Worm (Caenorhabditis elegans) whole organism, young adult: ENCODE data around the gene R04D3.2.

Experiments
- B0336.3 ChIP-seq: fragments of 200-800 bp; sonication (Bioruptor generic); IDR thresholded peaks from 2 replicates; pipeline ENCODE4 v1.3.6; 2022; ENCODE audit warnings: missing genetic modification characterization, missing compliant biosample characterization
- C06A6.2 ChIP-seq: fragments of 200-800 bp; sonication (Bioruptor generic); conservative IDR thresholded peaks from 2 replicates; pipeline ENCODE4 v1.3.6; 2022; ENCODE audit warnings: missing genetic modification characterization, missing compliant biosample characterization
- F10E7.11 ChIP-seq: sonication (generic microtip); optimal IDR thresholded peaks from 2 replicates; lab custom pipeline; 2017; ENCODE audit warnings: mild to moderate bottlenecking, missing genetic modification characterization, moderate library complexity, missing compliant biosample characterization
- F22D6.2 ChIP-seq: sonication (generic microtip); optimal IDR thresholded peaks from 2 replicates; lab custom pipeline; 2016; ENCODE audit warnings: mild to moderate bottlenecking, missing genetic modification characterization, missing compliant biosample characterization
- F52B5.7 ChIP-seq: sonication (generic microtip); optimal IDR thresholded peaks from 2 replicates; lab custom pipeline; 2016; ENCODE audit warnings: mild to moderate bottlenecking, missing genetic modification characterization, missing compliant biosample characterization
- K11D2.4 ChIP-seq: fragments of 200-800 bp; sonication (Bioruptor generic); IDR thresholded peaks from 2 replicates; pipeline ENCODE4 v1.3.6; 2022; ENCODE audit warnings: missing genetic modification reagents, missing genetic modification characterization, missing compliant biosample characterization
- K12H6.12 ChIP-seq: fragments of 200-800 bp; sonication (Bioruptor generic); optimal IDR thresholded peaks from 2 replicates; lab custom pipeline; 2018; ENCODE audit warnings: mild to moderate bottlenecking, missing genetic modification characterization, missing compliant biosample characterization
- T07F8.4 ChIP-seq: sonication (generic microtip); optimal IDR thresholded peaks from 2 replicates; lab custom pipeline; 2016; ENCODE audit warnings: mild to moderate bottlenecking, missing genetic modification characterization, moderate library complexity, missing compliant biosample characterization
- Y53G8AR.9 ChIP-seq: fragments of 200-800 bp; sonication (Bioruptor generic); conservative IDR thresholded peaks from 2 replicates; pipeline ENCODE4 v1.3.6; 2022; ENCODE audit warnings: missing genetic modification reagents, missing genetic modification characterization, missing compliant biosample characterization
- akir-1 ChIP-seq: fragments of 200-800 bp; sonication (Bioruptor generic); optimal IDR thresholded peaks from 2 replicates; lab custom pipeline; 2018; ENCODE audit warnings: mild to moderate bottlenecking, missing genetic modification characterization, moderate library complexity, missing compliant biosample characterization
- bed-1 ChIP-seq: fragments of 200-800 bp; sonication (Bioruptor generic); IDR thresholded peaks from 2 replicates; pipeline ENCODE4 v1.3.6; 2022; ENCODE audit warnings: missing genetic modification reagents, missing genetic modification characterization, missing compliant biosample characterization
- cebp-1 ChIP-seq, 2 experiments: fragments of 200-800 bp in 1 of 2; sonication (Bioruptor generic) in 1 of 2; sonication (generic microtip) in 1 of 2; IDR thresholded peaks in 1 of 2; optimal IDR thresholded peaks in 1 of 2; 2 replicates each; pipeline versions ENCODE4 v1.3.6 to Lab custom; 2017 to 2022; ENCODE audit warnings: missing compliant biosample characterization in 2 of 2, missing genetic modification characterization in 2 of 2, mild to moderate bottlenecking in 1 of 2, missing genetic modification reagents in 1 of 2, moderate library complexity in 1 of 2
- ceh-27 ChIP-seq: fragments of 200-800 bp; sonication (Bioruptor generic); optimal IDR thresholded peaks from 2 replicates; lab custom pipeline; 2018; ENCODE audit warnings: mild to moderate bottlenecking, missing genetic modification characterization, moderate library complexity, missing compliant biosample characterization
- ceh-58 ChIP-seq: fragments of 200-800 bp; sonication (Bioruptor generic); IDR thresholded peaks from 2 replicates; pipeline ENCODE4 v1.3.6; 2022; ENCODE audit warnings: missing genetic modification characterization, missing compliant biosample characterization
- dox-1 ChIP-seq: fragments of 200-800 bp; sonication (Bioruptor generic); IDR thresholded peaks from 2 replicates; pipeline ENCODE4 v1.3.6; 2022; ENCODE audit warnings: missing genetic modification reagents, missing genetic modification characterization, missing compliant biosample characterization
- dpff-1 ChIP-seq: sonication (generic microtip); optimal IDR thresholded peaks from 2 replicates; lab custom pipeline; 2017; ENCODE audit warnings: mild to moderate bottlenecking, missing genetic modification characterization, missing compliant biosample characterization
- efl-1 ChIP-seq: fragments of 150-350 bp; optimal IDR thresholded peaks from 2 replicates; lab custom pipeline; 2014; ENCODE audit warnings: missing biosample characterization, missing genetic modification reagents, missing genetic modification characterization
- egrh-3 ChIP-seq: fragments of 200-800 bp; sonication (Bioruptor generic); IDR thresholded peaks from 2 replicates; pipeline ENCODE4 v1.3.6; 2022; ENCODE audit warnings: missing genetic modification reagents, missing genetic modification characterization, missing compliant biosample characterization
- hlh-12 ChIP-seq: sonication (generic microtip); optimal IDR thresholded peaks from 2 replicates; lab custom pipeline; 2016; ENCODE audit warnings: missing genetic modification characterization, missing compliant biosample characterization
- hmg-20 ChIP-seq: fragments of 200-800 bp; sonication (Bioruptor generic); IDR thresholded peaks from 2 replicates; pipeline ENCODE4 v1.3.6; 2022; ENCODE audit warnings: missing genetic modification reagents, missing genetic modification characterization, missing compliant biosample characterization
- lag-1 ChIP-seq: fragments of 200-800 bp; sonication (Bioruptor generic); IDR thresholded peaks from 2 replicates; pipeline ENCODE4 v1.3.6; 2022; ENCODE audit warnings: missing genetic modification reagents, missing genetic modification characterization, missing compliant biosample characterization
- lin-35 ChIP-seq, 3 experiments: fragments of 150-350 bp in 2 of 3; sonication (generic microtip) in 1 of 3; optimal IDR thresholded peaks; 2 replicates each; lab custom pipeline; 2014 to 2018; ENCODE audit warnings: missing biosample characterization in 3 of 3, missing genetic modification characterization in 3 of 3, missing genetic modification reagents in 3 of 3
- mxl-1 ChIP-seq: sonication (generic microtip); optimal IDR thresholded peaks from 2 replicates; lab custom pipeline; 2016; ENCODE audit warnings: missing genetic modification characterization, missing compliant biosample characterization
- nfya-1 ChIP-seq: sonication (generic microtip); optimal IDR thresholded peaks from 2 replicates; lab custom pipeline; 2017; ENCODE audit warnings: antibody characterized with exemption, missing compliant biosample characterization, missing genetic modification characterization, borderline replicate concordance; ENCODE audit not compliant: insufficient read depth
- nfyb-1 ChIP-seq: fragments of 200-800 bp; sonication (Bioruptor generic); IDR thresholded peaks from 2 replicates; pipeline ENCODE4 v1.3.6; 2022; ENCODE audit warnings: missing genetic modification reagents, missing genetic modification characterization, missing compliant biosample characterization
- nhr-27 ChIP-seq: fragments of 200-800 bp; sonication (Bioruptor generic); optimal IDR thresholded peaks from 2 replicates; lab custom pipeline; 2018; ENCODE audit warnings: mild to moderate bottlenecking, missing genetic modification characterization, moderate library complexity, missing compliant biosample characterization
- nhr-80 ChIP-seq: sonication (generic microtip); optimal IDR thresholded peaks from 2 replicates; lab custom pipeline; 2016; ENCODE audit warnings: missing genetic modification characterization, missing compliant biosample characterization
- pbrm-1 ChIP-seq: fragments of 200-800 bp; sonication (Bioruptor generic); IDR thresholded peaks from 2 replicates; pipeline ENCODE4 v1.3.6; 2022; ENCODE audit warnings: missing genetic modification reagents, missing genetic modification characterization, missing compliant biosample characterization
- pha-4 ChIP-seq: fragments of 150-350 bp; sonication (generic microtip); optimal IDR thresholded peaks from 2 replicates; lab custom pipeline; 2014; ENCODE audit warnings: missing biosample characterization, missing genetic modification reagents, missing genetic modification characterization
- rec-8 ChIP-seq, 2 experiments: sonication (generic microtip); optimal IDR thresholded peaks; 2 replicates each; lab custom pipeline; 2016; ENCODE audit warnings: mild to moderate bottlenecking in 2 of 2, missing genetic modification characterization in 2 of 2, missing genetic modification reagents in 2 of 2, missing genotype in 2 of 2, missing biosample characterization in 1 of 2, missing compliant biosample characterization in 1 of 2, moderate library complexity in 1 of 2
- rpc-1 ChIP-seq, 2 experiments: fragments of 150-350 bp in 1 of 2; sonication (generic microtip) in 1 of 2; optimal IDR thresholded peaks; 2 replicates each; lab custom pipeline; 2014 to 2018; ENCODE audit warnings: missing biosample characterization in 1 of 2, missing genetic modification characterization in 1 of 2, missing genetic modification reagents in 1 of 2, missing genotype in 1 of 2
- snpc-3.4 ChIP-seq: sonication (generic microtip); optimal IDR thresholded peaks from 2 replicates; lab custom pipeline; 2017; ENCODE audit warnings: missing genetic modification characterization, mild to moderate bottlenecking, missing compliant biosample characterization, antibody characterized with exemption, moderate library complexity, missing genotype, missing genetic modification reagents
- tbx-9 ChIP-seq: sonication (generic microtip); optimal IDR thresholded peaks from 2 replicates; lab custom pipeline; 2016; ENCODE audit warnings: borderline replicate concordance, missing genetic modification characterization, inconsistent platforms, missing compliant biosample characterization
- unc-62 ChIP-seq: fragments of 150-350 bp; optimal IDR thresholded peaks from 2 replicates; lab custom pipeline; 2014; ENCODE audit warnings: missing biosample characterization, missing genetic modification reagents, missing genetic modification characterization
- ztf-26 ChIP-seq: sonication (generic microtip); optimal IDR thresholded peaks from 2 replicates; lab custom pipeline; 2017; ENCODE audit warnings: missing genetic modification characterization, missing compliant biosample characterization
- ztf-28 ChIP-seq: fragments of 200-800 bp; sonication (Bioruptor generic); IDR thresholded peaks from 2 replicates; pipeline ENCODE4 v1.3.6; 2022; ENCODE audit warnings: missing genetic modification reagents, missing genetic modification characterization, missing compliant biosample characterization

R04D3.2 gene

ce11 chrX:13246668-13247358, 39.6 kb downstream of the R04D3.2 start:
- TF ChIP-seq efl-1 (GFP tag; lab: Kevin White, UChicago) (no peak), pha-4 (tag; lab: Kevin White, UChicago) (no peak), egrh-3 (GFP tag; lab: Robert Waterston, UW) (no peak), dox-1 (GFP tag; lab: Robert Waterston, UW) (no peak), ceh-58 (GFP tag; lab: Robert Waterston, UW) (no peak), C06A6.2 (GFP tag; lab: Robert Waterston, UW) (no peak), mxl-1 (tag; lab: Kevin White, UChicago) (no peak), ztf-26 (no peak), nhr-27 (tag; lab: Kevin White, UChicago) (no peak), F10E7.11 (tag; lab: Kevin White, UChicago) (no peak), lin-35 (GFP tag; optimal IDR thresholded peaks at IDR 0.05; lab: Kevin White, UChicago) (no peak), ceh-27 (GFP tag; lab: Kevin White, UChicago) (no peak)

ce11 chrX:13245090-13245489, 41.3 kb downstream of the R04D3.2 start, which contains the start of gene hpl-1:
Gene hpl-1, plus strand, starts transcription at chrX:13245390.
- no peak for TF ChIP-seq tbx-9 (tag; lab: Kevin White, UChicago)
- TF ChIP-seq hlh-12 (tag; lab: Kevin White, UChicago), result no peak
- TF ChIP-seq akir-1 (GFP tag; lab: Kevin White, UChicago), result no peak
- no peak for TF ChIP-seq pbrm-1 (GFP tag; lab: Robert Waterston, UW)
- TF ChIP-seq T07F8.4, result no peak
- TF ChIP-seq K12H6.12, result no peak
- TF ChIP-seq ceh-58 (GFP tag; lab: Robert Waterston, UW), result no peak
- TF ChIP-seq B0336.3, result no peak

ce11 chrX:13242231-13242630, 44.2 kb downstream of the R04D3.2 start, which contains the start of gene K08H2.5:
Gene K08H2.5, minus strand, starts transcription at chrX:13242331.
- no peak for TF ChIP-seq Y53G8AR.9 (GFP tag; lab: Robert Waterston, UW)
- no peak for TF ChIP-seq cebp-1 (GFP tag; IDR thresholded peaks at IDR 0.05; lab: Robert Waterston, UW)
- no peak for TF ChIP-seq cebp-1 (tag; optimal IDR thresholded peaks at IDR 0.05; lab: Kevin White, UChicago)
- TF ChIP-seq tbx-9 (tag; lab: Kevin White, UChicago), result no peak
- TF ChIP-seq rpc-1 (optimal IDR thresholded peaks at IDR 0.05; lab: Kevin White, UChicago), result no peak
- TF ChIP-seq rpc-1 (tag; optimal IDR thresholded peaks at IDR 0.05; lab: Kevin White, UChicago), result no peak
- no peak for TF ChIP-seq K11D2.4 (GFP tag; lab: Robert Waterston, UW)
- TF ChIP-seq F22D6.2 (tag; lab: Kevin White, UChicago), result no peak
- no peak for TF ChIP-seq egrh-3 (GFP tag; lab: Robert Waterston, UW)
- TF ChIP-seq nfya-1, result no peak

DNA sequence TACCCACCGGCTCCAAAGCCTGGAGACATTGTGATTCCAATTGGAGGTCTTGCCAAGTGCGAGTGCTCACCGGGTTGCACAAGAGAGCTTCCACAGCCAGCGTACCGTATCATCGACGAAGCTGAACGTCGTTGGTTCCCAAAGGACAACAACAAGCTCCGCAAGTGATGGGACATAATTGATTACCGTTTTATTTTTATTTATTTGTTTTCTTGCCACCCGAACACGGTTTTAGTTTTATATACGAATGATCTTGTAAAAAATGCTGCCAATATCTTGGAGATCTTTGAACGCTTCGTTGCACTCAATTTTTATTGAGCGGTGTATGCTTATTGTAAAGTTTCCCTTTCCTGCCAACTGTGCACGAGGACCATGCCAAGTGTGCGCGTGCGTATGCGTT, 48.2 kb downstream of the R04D3.2 start, which contains the start of gene K08H2.4:
Gene K08H2.4 (plus strand): TSS at position 301 of the 400 bp plus-strand sequence.
- no peak for TF ChIP-seq dpff-1 (tag; lab: Kevin White, UChicago)
- no peak for TF ChIP-seq mxl-1 (tag; lab: Kevin White, UChicago)
- TF ChIP-seq snpc-3.4 (tag; lab: Kevin White, UChicago), result no peak
- TF ChIP-seq F52B5.7, result no peak
- no peak for TF ChIP-seq bed-1 (GFP tag; lab: Robert Waterston, UW)
- no peak for TF ChIP-seq lag-1
- TF ChIP-seq K12H6.12, result no peak
- no peak for TF ChIP-seq ztf-28
- TF ChIP-seq unc-62 (GFP tag; lab: Kevin White, UChicago), result no peak
- no peak for TF ChIP-seq nfyb-1 (GFP tag; lab: Robert Waterston, UW)
- no peak for TF ChIP-seq nhr-80 (tag; lab: Kevin White, UChicago)
- TF ChIP-seq hmg-20 (GFP tag; lab: Robert Waterston, UW), result no peak
- TF ChIP-seq rec-8 (tag; optimal IDR thresholded peaks at IDR 0.05; lab: Kevin White, UChicago), result no peak
